Fruit fly (Drosophila melanogaster) whole organism, embryonic: Measurements from ENCODE around the gene CG4942.

Experiments
- CG10543 ChIP-seq: fragments of 200-800 bp; sonication (Bioruptor generic); optimal IDR thresholded peaks from 3 replicates; lab custom pipeline; 2017; ENCODE audit warnings: missing biosample characterization, mild to moderate bottlenecking, missing genetic modification characterization, moderate library complexity
- CG12104 ChIP-seq: fragments of 200-800 bp; sonication (Bioruptor generic); optimal IDR thresholded peaks from 3 replicates; lab custom pipeline; 2016; ENCODE audit warnings: missing biosample characterization, missing genetic modification characterization
- CG12744 ChIP-seq: fragments of 200-800 bp; sonication (Bioruptor generic); optimal IDR thresholded peaks from 2 replicates; lab custom pipeline; 2016; ENCODE audit warnings: missing biosample characterization, missing genetic modification characterization
- CG12769 ChIP-seq: fragments of 200-800 bp; sonication (Bioruptor generic); optimal IDR thresholded peaks from 2 replicates; lab custom pipeline; 2019; ENCODE audit warnings: missing biosample characterization, mild to moderate bottlenecking, missing genetic modification characterization, moderate library complexity
- CG13424 ChIP-seq: fragments of 200-800 bp; sonication (Bioruptor generic); optimal IDR thresholded peaks from 2 replicates; lab custom pipeline; 2019; ENCODE audit warnings: missing biosample characterization, mild to moderate bottlenecking, missing genetic modification characterization, moderate library complexity
- CG13894 ChIP-seq: fragments of 200-800 bp; sonication (Bioruptor generic); optimal IDR thresholded peaks from 3 replicates; lab custom pipeline; 2018; ENCODE audit warnings: missing biosample characterization, mild to moderate bottlenecking, missing genetic modification characterization, moderate library complexity
- CG17568 ChIP-seq: fragments of 200-800 bp; sonication (Bioruptor generic); optimal IDR thresholded peaks from 2 replicates; lab custom pipeline; 2018; ENCODE audit warnings: missing biosample characterization, mild to moderate bottlenecking, missing genetic modification characterization, moderate library complexity
- CG18764 ChIP-seq: fragments of 200-800 bp; sonication (Bioruptor generic); optimal IDR thresholded peaks from 3 replicates; lab custom pipeline; 2016; ENCODE audit warnings: missing biosample characterization, missing genetic modification characterization
- CG3065 ChIP-seq: fragments of 200-800 bp; sonication (Bioruptor generic); optimal IDR thresholded peaks from 2 replicates; lab custom pipeline; 2016; ENCODE audit warnings: missing biosample characterization, missing genetic modification characterization
- CG3281 ChIP-seq: fragments of 200-800 bp; sonication (Bioruptor generic); optimal IDR thresholded peaks from 3 replicates; lab custom pipeline; 2017; ENCODE audit warnings: missing biosample characterization, mild to moderate bottlenecking, missing genetic modification characterization
- CG33213 ChIP-seq: fragments of 200-800 bp; sonication (Bioruptor generic); optimal IDR thresholded peaks from 3 replicates; lab custom pipeline; 2016; ENCODE audit warnings: missing biosample characterization, missing genetic modification characterization
- CG3838 ChIP-seq: fragments of 200-800 bp; sonication (Bioruptor generic); optimal IDR thresholded peaks from 3 replicates; lab custom pipeline; 2016; ENCODE audit warnings: missing biosample characterization, missing genetic modification characterization
- CG42726 ChIP-seq: fragments of 200-800 bp; sonication (Bioruptor generic); IDR thresholded peaks from 2 replicates; pipeline ENCODE4 v1.3.6; 2022; ENCODE audit warnings: missing biosample characterization, missing genetic modification characterization; ENCODE audit not compliant: partially characterized antibody
- CG7745 ChIP-seq: fragments of 200-800 bp; sonication (Bioruptor generic); optimal IDR thresholded peaks from 2 replicates; lab custom pipeline; 2018; ENCODE audit warnings: missing biosample characterization, mild to moderate bottlenecking, missing genetic modification characterization, moderate library complexity
- CG8765 ChIP-seq: fragments of 200-800 bp; sonication (Bioruptor generic); IDR thresholded peaks from 2 replicates; pipeline ENCODE4 v1.3.6; 2022; ENCODE audit warnings: missing biosample characterization, missing genetic modification characterization
- CG9876 ChIP-seq: fragments of 200-800 bp; sonication (Bioruptor generic); optimal IDR thresholded peaks from 2 replicates; lab custom pipeline; 2016; ENCODE audit warnings: missing biosample characterization, missing genetic modification characterization
- CoRest ChIP-seq: fragments of 200-800 bp; sonication (Bioruptor generic); optimal IDR thresholded peaks from 3 replicates; lab custom pipeline; 2018; ENCODE audit warnings: missing biosample characterization, mild to moderate bottlenecking, missing genetic modification characterization, moderate library complexity
- Eip74EF ChIP-seq, 2 experiments: fragments of 200-800 bp in 1 of 2; fragments of >200 bp in 1 of 2; sonication (Bioruptor generic) in 1 of 2; optimal IDR thresholded peaks; 2 replicates each; lab custom pipeline; 2017 to 2019; ENCODE audit warnings: missing biosample characterization in 2 of 2, missing genetic modification characterization in 2 of 2, mild to moderate bottlenecking in 1 of 2, moderate library complexity in 1 of 2
- HHEX ChIP-seq: fragments of 200-800 bp; sonication (Bioruptor generic); optimal IDR thresholded peaks from 3 replicates; lab custom pipeline; 2017; ENCODE audit warnings: missing biosample characterization, mild to moderate bottlenecking, missing genetic modification characterization, missing genetic modification reagents
- HLH4C ChIP-seq: fragments of 200-800 bp; sonication (Bioruptor generic); IDR thresholded peaks from 3 replicates; pipeline ENCODE4 v1.3.6; 2022; ENCODE audit warnings: missing biosample characterization, missing genetic modification characterization; ENCODE audit not compliant: partially characterized antibody
- Hmx ChIP-seq: fragments of 200-800 bp; sonication (Bioruptor generic); optimal IDR thresholded peaks from 2 replicates; lab custom pipeline; 2016; ENCODE audit warnings: missing biosample characterization, missing genetic modification characterization
- Jarid2 ChIP-seq: fragments of 200-800 bp; sonication (Bioruptor generic); optimal IDR thresholded peaks from 3 replicates; lab custom pipeline; 2017; ENCODE audit warnings: mild to moderate bottlenecking, missing biosample characterization, missing genetic modification reagents, missing genetic modification characterization
- Mad ChIP-seq: fragments of 200-800 bp; sonication (Bioruptor generic); optimal IDR thresholded peaks from 2 replicates; lab custom pipeline; 2016; ENCODE audit warnings: missing biosample characterization, missing genetic modification characterization
- Med ChIP-seq: fragments of 200-800 bp; sonication (Bioruptor generic); peaks from one replicate; lab custom pipeline; 2016; ENCODE audit warnings: missing biosample characterization, missing genetic modification characterization, mild to moderate bottlenecking, inconsistent platforms, moderate library complexity
- Nf-YB ChIP-seq: fragments of 200-800 bp; sonication (Bioruptor generic); optimal IDR thresholded peaks from 3 replicates; lab custom pipeline; 2019; ENCODE audit warnings: missing biosample characterization, mild to moderate bottlenecking, missing genetic modification characterization, moderate library complexity
- Nf-YC ChIP-seq: fragments of 200-800 bp; optimal IDR thresholded peaks from 3 replicates; lab custom pipeline; 2019; ENCODE audit warnings: missing biosample characterization, mild to moderate bottlenecking, missing genetic modification characterization, moderate library complexity
- Optix ChIP-seq: fragments of 200-800 bp; sonication (Bioruptor generic); IDR thresholded peaks from 3 replicates; pipeline ENCODE4 v1.3.6; 2022; ENCODE audit warnings: missing biosample characterization, missing genetic modification characterization
- PHDP ChIP-seq: fragments of 200-800 bp; sonication (Bioruptor generic); optimal IDR thresholded peaks from 3 replicates; lab custom pipeline; 2018; ENCODE audit warnings: missing biosample characterization, mild to moderate bottlenecking, missing genetic modification characterization, moderate library complexity
- Scr ChIP-seq: fragments of 200-800 bp; sonication (Bioruptor generic); IDR thresholded peaks from 2 replicates; pipeline ENCODE4 v1.3.6; 2022; ENCODE audit warnings: missing biosample characterization, missing genetic modification characterization; ENCODE audit not compliant: partially characterized antibody
- Tbp ChIP-seq: fragments of >200 bp; optimal IDR thresholded peaks from 2 replicates; lab custom pipeline; 2018; ENCODE audit warnings: missing biosample characterization, missing genetic modification characterization
- Usf ChIP-seq: fragments of 200-800 bp; sonication (Bioruptor generic); optimal IDR thresholded peaks from 2 replicates; lab custom pipeline; 2017; ENCODE audit warnings: missing genotype, missing biosample characterization, missing genetic modification characterization
- abd-A ChIP-seq: fragments of 200-800 bp; sonication (Bioruptor generic); optimal IDR thresholded peaks from 3 replicates; lab custom pipeline; 2019; ENCODE audit warnings: missing biosample characterization, mild to moderate bottlenecking, missing genetic modification characterization, moderate library complexity
- ash1 ChIP-seq: fragments of 200-800 bp; sonication (Bioruptor generic); optimal IDR thresholded peaks from 2 replicates; lab custom pipeline; 2018; ENCODE audit warnings: missing biosample characterization, mild to moderate bottlenecking, missing genetic modification characterization
- az2 ChIP-seq: fragments of 200-800 bp; sonication (Bioruptor generic); optimal IDR thresholded peaks from 3 replicates; lab custom pipeline; 2016; ENCODE audit warnings: missing biosample characterization, missing genetic modification characterization
- chinmo ChIP-seq: fragments of 200-800 bp; sonication (Bioruptor generic); IDR thresholded peaks from 4 replicates; pipeline ENCODE4 v1.3.6; 2022; ENCODE audit warnings: missing biosample characterization, missing genetic modification characterization; ENCODE audit not compliant: partially characterized antibody
- ci ChIP-seq: fragments of 200-800 bp; sonication (Bioruptor generic); IDR thresholded peaks from 3 replicates; pipeline ENCODE4 v1.3.6; 2022; ENCODE audit warnings: missing biosample characterization, missing genetic modification characterization
- crol ChIP-seq: fragments of 200-800 bp; sonication (Bioruptor generic); IDR thresholded peaks from 2 replicates; pipeline ENCODE4 v1.3.6; 2022; ENCODE audit warnings: missing biosample characterization, missing genetic modification characterization
- klu ChIP-seq: fragments of 200-800 bp; sonication (Bioruptor generic); IDR thresholded peaks from 2 replicates; pipeline ENCODE4 v1.3.6; 2022; ENCODE audit warnings: missing biosample characterization, missing genetic modification characterization
- mld ChIP-seq: fragments of 200-800 bp; sonication (Bioruptor generic); IDR thresholded peaks from 3 replicates; pipeline ENCODE4 v1.3.6; 2022; ENCODE audit warnings: missing biosample characterization, missing genetic modification characterization; ENCODE audit not compliant: partially characterized antibody
- phol ChIP-seq: fragments of 200-800 bp; sonication (Bioruptor generic); optimal IDR thresholded peaks from 3 replicates; lab custom pipeline; 2018; ENCODE audit warnings: missing biosample characterization, mild to moderate bottlenecking, missing genetic modification characterization, moderate library complexity
- pros ChIP-seq: fragments of 200-800 bp; sonication (Bioruptor generic); optimal IDR thresholded peaks from 3 replicates; lab custom pipeline; 2019; ENCODE audit warnings: missing biosample characterization, mild to moderate bottlenecking, missing genetic modification characterization, moderate library complexity
- psq ChIP-seq: fragments of 200-800 bp; sonication (Bioruptor generic); optimal IDR thresholded peaks from 2 replicates; lab custom pipeline; 2017; ENCODE audit warnings: missing biosample characterization, missing genetic modification characterization
- sens ChIP-seq: fragments of 200-800 bp; sonication (Bioruptor generic); peaks from one replicate; lab custom pipeline; 2016; ENCODE audit warnings: missing biosample characterization, missing genetic modification characterization
- tna ChIP-seq: fragments of 200-800 bp; sonication (Bioruptor generic); IDR thresholded peaks from 2 replicates; pipeline ENCODE4 v1.3.6; 2022; ENCODE audit warnings: missing biosample characterization, missing genetic modification characterization; ENCODE audit not compliant: partially characterized antibody
- wek ChIP-seq: fragments of 200-800 bp; sonication (Bioruptor generic); optimal IDR thresholded peaks from 3 replicates; lab custom pipeline; 2018; ENCODE audit warnings: missing biosample characterization, mild to moderate bottlenecking, missing genetic modification characterization, moderate library complexity

The CG4942 gene

DNA sequence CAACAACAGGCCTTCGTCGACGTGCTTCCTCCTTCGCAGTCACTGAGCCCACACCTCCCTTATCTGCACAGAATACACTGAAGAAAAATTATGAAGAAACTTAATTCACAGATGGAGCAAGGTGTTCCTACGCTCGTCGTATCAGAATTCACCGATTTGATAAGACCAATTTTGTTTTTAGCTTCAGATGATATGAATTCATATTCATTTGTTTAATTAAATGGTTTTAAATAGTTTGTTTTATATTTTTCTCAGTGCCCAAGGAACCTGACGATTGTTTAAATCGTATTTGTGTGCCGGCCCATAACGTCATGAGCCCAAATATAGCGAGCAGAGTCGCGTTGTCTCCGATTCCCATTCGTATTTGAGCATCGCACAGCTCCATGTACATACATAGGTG, 49.3 kb upstream of the CG4942 start (continued):
- peak; percentile 17 for TF ChIP-seq psq
- no peak for TF ChIP-seq HLH4C
- no peak for TF ChIP-seq Scr (GFP tag; lab: Robert Waterston, UW)
- no peak for TF ChIP-seq tna (GFP tag; lab: Robert Waterston, UW)
- TF ChIP-seq klu, result peak; percentile 33; the same call in 1 of the 2 replicates
- TF ChIP-seq CG12104 (GFP tag; lab: Kevin White, UChicago), result peak; percentile 35
- no peak for TF ChIP-seq CG42726
- TF ChIP-seq mld (GFP tag; lab: Robert Waterston, UW), result no peak
- peak; percentile 57 for TF ChIP-seq CoRest
- TF ChIP-seq Mad (GFP tag; lab: Kevin White, UChicago), result peak; percentile 58
- peak; percentile 32 for TF ChIP-seq CG17568
- TF ChIP-seq CG18764 (GFP tag; lab: Kevin White, UChicago), result no peak
- TF ChIP-seq, all 482 proteins: peak for 262

DNA sequence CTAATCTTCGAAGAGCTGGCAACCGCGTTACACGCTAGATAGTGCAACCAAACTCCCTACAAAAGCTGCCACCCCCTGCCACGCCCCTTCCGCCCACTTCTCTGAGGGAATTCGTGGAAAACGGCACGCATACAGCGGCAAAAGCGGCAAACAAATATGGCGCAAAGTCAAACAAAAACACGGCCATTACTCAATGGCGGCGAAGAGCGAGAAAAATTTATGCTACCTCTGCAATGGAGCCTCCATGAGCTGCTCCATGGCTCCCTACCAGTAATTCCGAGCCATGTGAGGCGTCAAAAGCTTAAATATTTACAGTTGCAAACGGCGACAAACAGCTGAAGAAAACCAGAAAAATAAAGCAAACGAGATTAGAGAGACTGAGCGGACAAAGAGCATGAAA, 48.2 kb upstream of the CG4942 start:
- TF ChIP-seq ci (GFP tag; lab: Robert Waterston, UW), result 0 out of 3 replicates have a peak, but pooled peaks have one; percentile 37
- TF ChIP-seq ash1 (GFP tag; lab: Kevin White, UChicago), result no peak
- TF ChIP-seq Nf-YB (GFP tag; lab: Kevin White, UChicago), result peak; percentile 57
- peak; percentile 4 for TF ChIP-seq Jarid2
- TF ChIP-seq CG3838 (GFP tag; lab: Kevin White, UChicago), result no peak
- TF ChIP-seq wek (GFP tag; lab: Kevin White, UChicago), result no peak
- TF ChIP-seq CG9876 (GFP tag; lab: Kevin White, UChicago), result no peak
- TF ChIP-seq CG3065 (GFP tag; lab: Kevin White, UChicago), result peak; percentile 2
- TF ChIP-seq Nf-YC (tag; lab: Kevin White, UChicago), result peak; percentile 58
- TF ChIP-seq CG3281 (GFP tag; lab: Kevin White, UChicago), result no peak
- TF ChIP-seq HHEX (GFP tag; lab: Kevin White, UChicago), result peak; percentile 30
- TF ChIP-seq phol (tag; lab: Kevin White, UChicago), result peak; percentile 34
- peak; percentile 33 for TF ChIP-seq Med (GFP tag; lab: Kevin White, UChicago)
- TF ChIP-seq CG13424 (tag; lab: Kevin White, UChicago), result no peak
- TF ChIP-seq CG12744 (GFP tag; lab: Kevin White, UChicago), result no peak
- no peak for TF ChIP-seq CG8765 (GFP tag; lab: Robert Waterston, UW)
- TF ChIP-seq Optix, result 0 out of 3 replicates have a peak, but pooled peaks have one; percentile 7
- TF ChIP-seq, all 482 proteins: peak for 9

DNA sequence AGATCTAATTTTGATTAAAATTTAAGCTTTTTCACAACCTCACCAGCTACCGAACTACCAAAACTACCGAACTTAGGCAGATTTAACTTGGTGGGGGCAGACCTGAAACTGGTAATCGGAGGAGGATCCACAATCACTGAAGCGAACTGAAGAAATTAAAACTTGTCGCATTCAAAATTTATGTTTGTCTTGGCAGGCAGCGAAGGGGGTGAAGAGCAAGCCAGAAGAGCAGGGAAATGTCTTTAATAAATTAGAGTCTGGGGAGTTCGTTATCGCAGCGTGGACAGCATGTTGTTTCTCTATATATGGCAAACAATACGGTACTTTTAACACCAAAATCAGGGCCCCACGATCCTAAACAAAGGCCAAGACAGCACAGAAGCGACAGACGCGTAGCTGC, 47.7 kb upstream of the CG4942 start:
- TF ChIP-seq Usf (GFP tag; lab: Kevin White, UChicago), result no peak
- TF ChIP-seq az2 (GFP tag; lab: Kevin White, UChicago), result no peak
- TF ChIP-seq PHDP (tag; lab: Kevin White, UChicago), result no peak
- no peak for TF ChIP-seq Hmx (GFP tag; lab: Kevin White, UChicago)
- no peak for TF ChIP-seq CG33213 (GFP tag; lab: Kevin White, UChicago)
- peak; percentile 47 for TF ChIP-seq sens (GFP tag; lab: Kevin White, UChicago)
- TF ChIP-seq CG13894 (tag; lab: Kevin White, UChicago), result peak; percentile 17
- peak; percentile 83 for TF ChIP-seq pros (GFP tag; lab: Kevin White, UChicago)
- peak; percentile 96 for TF ChIP-seq abd-A (tag; lab: Kevin White, UChicago)
- no peak for TF ChIP-seq Tbp
- TF ChIP-seq CG12769 (tag; lab: Kevin White, UChicago), result peak; percentile 73
- peak; percentile 58 for TF ChIP-seq crol
- no peak for TF ChIP-seq CG7745 (tag; lab: Kevin White, UChicago)
- peak; percentile 43 for TF ChIP-seq CG10543 (GFP tag; lab: Kevin White, UChicago)
- 0 out of 4 replicates have a peak, but pooled peaks have one; percentile 13 for TF ChIP-seq chinmo (GFP tag; lab: Robert Waterston, UW)
- TF ChIP-seq Eip74EF (GFP tag; optimal IDR thresholded peaks at IDR 0.05; lab: Kevin White, UChicago), result peak in 1 of 2 experiments; percentile 26
